Fruit fly (Drosophila melanogaster) whole organism, prepupa: ENCODE data around the gene Tis11.

Experiments
- CG10631 ChIP-seq: fragments of 200-800 bp; sonication (Bioruptor generic); optimal IDR thresholded peaks from 2 replicates; lab custom pipeline; 2016; ENCODE audit warnings: missing biosample characterization, missing genetic modification characterization
- CG10669 ChIP-seq: fragments of 200-800 bp; sonication (Bioruptor generic); optimal IDR thresholded peaks from 3 replicates; lab custom pipeline; 2018; ENCODE audit warnings: missing biosample characterization, mild to moderate bottlenecking, missing genetic modification characterization, moderate library complexity
- CG11294 ChIP-seq: fragments of 200-800 bp; sonication (Bioruptor generic); IDR thresholded peaks from 2 replicates; pipeline ENCODE4 v1.3.6; 2022; ENCODE audit warnings: missing biosample characterization, missing genetic modification characterization
- CG11762 ChIP-seq: fragments of 200-800 bp; sonication (Bioruptor generic); optimal IDR thresholded peaks from 3 replicates; lab custom pipeline; 2016; ENCODE audit warnings: missing biosample characterization, missing genetic modification characterization; ENCODE audit not compliant: insufficient read depth
- CG15336 ChIP-seq: fragments of 200-800 bp; sonication (Bioruptor generic); IDR thresholded peaks from 2 replicates; pipeline ENCODE4 v1.3.6; 2022; ENCODE audit warnings: missing biosample characterization, missing genetic modification characterization
- CG1621 ChIP-seq: fragments of 200-800 bp; sonication (Bioruptor generic); optimal IDR thresholded peaks from 3 replicates; lab custom pipeline; 2018; ENCODE audit warnings: missing biosample characterization, mild to moderate bottlenecking, missing genetic modification characterization
- CG31627 ChIP-seq: fragments of 200-800 bp; sonication (Bioruptor generic); optimal IDR thresholded peaks from 3 replicates; lab custom pipeline; 2016; ENCODE audit warnings: missing biosample characterization, missing genetic modification characterization
- CG32006 ChIP-seq: fragments of 200-800 bp; sonication (Bioruptor generic); optimal IDR thresholded peaks from 3 replicates; lab custom pipeline; 2017; ENCODE audit warnings: missing biosample characterization, mild to moderate bottlenecking, missing genetic modification characterization
- CG34406 ChIP-seq: fragments of 200-800 bp; sonication (Bioruptor generic); optimal IDR thresholded peaks from 3 replicates; lab custom pipeline; 2016; ENCODE audit warnings: missing biosample characterization, missing genetic modification characterization
- CG3919 ChIP-seq: fragments of 200-800 bp; sonication (Bioruptor generic); optimal IDR thresholded peaks from 3 replicates; lab custom pipeline; 2016; ENCODE audit warnings: missing biosample characterization, missing genetic modification characterization
- CG6163 ChIP-seq: fragments of 200-800 bp; sonication (Bioruptor generic); IDR thresholded peaks from 3 replicates; pipeline ENCODE4 v1.3.6; 2022; ENCODE audit warnings: missing biosample characterization, missing genetic modification characterization
- CG6276 ChIP-seq: fragments of 200-800 bp; sonication (Bioruptor generic); optimal IDR thresholded peaks from 2 replicates; lab custom pipeline; 2017; ENCODE audit warnings: missing biosample characterization, mild to moderate bottlenecking, missing genetic modification characterization
- CG6792 ChIP-seq: fragments of 200-800 bp; sonication (Bioruptor generic); optimal IDR thresholded peaks from 3 replicates; lab custom pipeline; 2016; ENCODE audit warnings: missing biosample characterization, missing genetic modification characterization
- CG6808 ChIP-seq: fragments of 200-800 bp; sonication (Bioruptor generic); optimal IDR thresholded peaks from 3 replicates; lab custom pipeline; 2017; ENCODE audit warnings: missing biosample characterization, missing genetic modification characterization, mild to moderate bottlenecking, moderate library complexity, missing genetic modification reagents
- CG6854 ChIP-seq: fragments of 200-800 bp; sonication (Bioruptor generic); optimal IDR thresholded peaks from 2 replicates; lab custom pipeline; 2017; ENCODE audit warnings: missing biosample characterization, mild to moderate bottlenecking, missing genetic modification characterization
- CG8119 ChIP-seq: fragments of 200-800 bp; sonication (Bioruptor generic); IDR thresholded peaks from 3 replicates; pipeline ENCODE4 v1.3.6; 2022; ENCODE audit warnings: missing biosample characterization, missing genetic modification characterization
- CG8319 ChIP-seq: fragments of 200-800 bp; sonication (Bioruptor generic); optimal IDR thresholded peaks from 3 replicates; lab custom pipeline; 2016; ENCODE audit warnings: missing biosample characterization, missing genetic modification characterization
- CG8632 ChIP-seq: fragments of 200-800 bp; sonication (Bioruptor generic); optimal IDR thresholded peaks from 3 replicates; lab custom pipeline; 2016; ENCODE audit warnings: missing biosample characterization, missing genetic modification characterization
- CG9139 ChIP-seq: fragments of 200-800 bp; sonication (Bioruptor generic); optimal IDR thresholded peaks from 3 replicates; lab custom pipeline; 2017; ENCODE audit warnings: missing biosample characterization, mild to moderate bottlenecking, missing genetic modification characterization
- Eip78C ChIP-seq: fragments of 200-800 bp; sonication (Bioruptor generic); peaks from one replicate; lab custom pipeline; 2016; ENCODE audit warnings: missing biosample characterization, missing genetic modification characterization
- Eip93F ChIP-seq: fragments of 200-800 bp; sonication (Bioruptor generic); optimal IDR thresholded peaks from 2 replicates; lab custom pipeline; 2016; ENCODE audit warnings: missing biosample characterization, mild to moderate bottlenecking, missing genetic modification characterization
- Ets21C ChIP-seq: fragments of 200-800 bp; sonication (Bioruptor generic); optimal IDR thresholded peaks from 3 replicates; lab custom pipeline; 2016; ENCODE audit warnings: missing biosample characterization, missing genetic modification characterization
- Ets96B ChIP-seq: fragments of 200-800 bp; optimal IDR thresholded peaks from 2 replicates; lab custom pipeline; 2019; ENCODE audit warnings: missing biosample characterization, mild to moderate bottlenecking, missing genetic modification characterization, moderate library complexity
- Gug ChIP-seq: fragments of 200-800 bp; sonication (Bioruptor generic); IDR thresholded peaks from 2 replicates; pipeline ENCODE4 v1.3.6; 2022; ENCODE audit warnings: missing biosample characterization, missing genetic modification characterization
- Hr38 ChIP-seq: sonication (Bioruptor generic); optimal IDR thresholded peaks from 2 replicates; lab custom pipeline; 2016; ENCODE audit warnings: missing biosample characterization, missing genetic modification characterization
- Hr4 ChIP-seq: fragments of 200-800 bp; sonication (Bioruptor generic); optimal IDR thresholded peaks from 3 replicates; lab custom pipeline; 2016; ENCODE audit warnings: missing biosample characterization, missing genetic modification characterization
- Met ChIP-seq: fragments of 200-800 bp; sonication (Bioruptor generic); optimal IDR thresholded peaks from 3 replicates; lab custom pipeline; 2016; ENCODE audit warnings: missing biosample characterization, missing genetic modification characterization
- OdsH ChIP-seq: fragments of 200-800 bp; sonication (Bioruptor generic); optimal IDR thresholded peaks from 3 replicates; lab custom pipeline; 2016; ENCODE audit warnings: missing biosample characterization, missing genetic modification characterization
- Smox ChIP-seq: fragments of 200-800 bp; sonication (Bioruptor generic); optimal IDR thresholded peaks from 3 replicates; lab custom pipeline; 2016; ENCODE audit warnings: missing biosample characterization, missing genetic modification characterization
- Sox102F ChIP-seq: fragments of 200-800 bp; sonication (Bioruptor generic); optimal IDR thresholded peaks from 2 replicates; lab custom pipeline; 2016; ENCODE audit warnings: missing biosample characterization, mild to moderate bottlenecking, missing genetic modification characterization
- Sox15 ChIP-seq: fragments of 200-800 bp; sonication (Bioruptor generic); optimal IDR thresholded peaks from 3 replicates; lab custom pipeline; 2016; ENCODE audit warnings: missing biosample characterization, missing genetic modification characterization
- achi ChIP-seq: fragments of 200-800 bp; sonication (Bioruptor generic); optimal IDR thresholded peaks from 3 replicates; lab custom pipeline; 2016; ENCODE audit warnings: missing biosample characterization, missing genetic modification characterization
- dac ChIP-seq: fragments of 200-800 bp; sonication (Bioruptor generic); optimal IDR thresholded peaks from 2 replicates; lab custom pipeline; 2017; ENCODE audit warnings: missing biosample characterization, mild to moderate bottlenecking, missing genetic modification characterization
- dsx ChIP-seq: fragments of 200-800 bp; optimal IDR thresholded peaks from 3 replicates; lab custom pipeline; 2019; ENCODE audit warnings: missing biosample characterization, mild to moderate bottlenecking, missing genetic modification characterization, moderate library complexity; ENCODE audit not compliant: poor library complexity, severe bottlenecking
- esn ChIP-seq: fragments of 200-800 bp; sonication (Bioruptor generic); optimal IDR thresholded peaks from 2 replicates; lab custom pipeline; 2016; ENCODE audit warnings: missing biosample characterization, mild to moderate bottlenecking, missing genetic modification characterization, moderate library complexity
- fd59A ChIP-seq: fragments of 200-800 bp; sonication (Bioruptor generic); optimal IDR thresholded peaks from 2 replicates; lab custom pipeline; 2017; ENCODE audit warnings: missing biosample characterization, mild to moderate bottlenecking, missing genetic modification characterization, missing genetic modification reagents
- fd85E ChIP-seq: fragments of 200-800 bp; sonication (Bioruptor generic); optimal IDR thresholded peaks from 3 replicates; lab custom pipeline; 2016; ENCODE audit warnings: missing biosample characterization, missing genetic modification characterization
- fkh ChIP-seq: fragments of 200-800 bp; sonication (Bioruptor generic); optimal IDR thresholded peaks from 3 replicates; lab custom pipeline; 2017; ENCODE audit warnings: missing biosample characterization, mild to moderate bottlenecking, missing genetic modification characterization, moderate library complexity
- lz ChIP-seq: fragments of 200-800 bp; sonication (Bioruptor generic); optimal IDR thresholded peaks from 3 replicates; lab custom pipeline; 2016; ENCODE audit warnings: missing biosample characterization, missing genetic modification characterization
- net ChIP-seq: fragments of 200-800 bp; sonication (Bioruptor generic); optimal IDR thresholded peaks from 3 replicates; lab custom pipeline; 2016; ENCODE audit warnings: missing biosample characterization, missing genetic modification characterization
- pdm3 ChIP-seq: fragments of 200-800 bp; sonication (Bioruptor generic); optimal IDR thresholded peaks from 3 replicates; lab custom pipeline; 2016; ENCODE audit warnings: missing biosample characterization, missing genetic modification characterization
- salr ChIP-seq, 2 experiments: fragments of 200-800 bp; sonication (Bioruptor generic); optimal IDR thresholded peaks; 3 replicates each; lab custom pipeline; 2016 to 2018; ENCODE audit warnings: missing biosample characterization in 2 of 2, missing genetic modification characterization in 2 of 2, mild to moderate bottlenecking in 1 of 2
- spab ChIP-seq: fragments of 200-800 bp; sonication (Bioruptor generic); optimal IDR thresholded peaks from 2 replicates; lab custom pipeline; 2017; ENCODE audit warnings: missing biosample characterization, mild to moderate bottlenecking, missing genetic modification characterization, missing genetic modification reagents
- ss ChIP-seq, 2 experiments: fragments of 200-800 bp; sonication (Bioruptor generic); optimal IDR thresholded peaks; 2 replicates in 1 of 2; 3 replicates in 1 of 2; lab custom pipeline; 2017 to 2018; ENCODE audit warnings: mild to moderate bottlenecking in 2 of 2, missing biosample characterization in 2 of 2, missing genetic modification characterization in 2 of 2, moderate library complexity in 1 of 2
- vri ChIP-seq: fragments of 200-800 bp; sonication (Bioruptor generic); optimal IDR thresholded peaks from 3 replicates; lab custom pipeline; 2016; ENCODE audit warnings: missing biosample characterization, mild to moderate bottlenecking, missing genetic modification characterization

The Tis11 gene

DNA sequence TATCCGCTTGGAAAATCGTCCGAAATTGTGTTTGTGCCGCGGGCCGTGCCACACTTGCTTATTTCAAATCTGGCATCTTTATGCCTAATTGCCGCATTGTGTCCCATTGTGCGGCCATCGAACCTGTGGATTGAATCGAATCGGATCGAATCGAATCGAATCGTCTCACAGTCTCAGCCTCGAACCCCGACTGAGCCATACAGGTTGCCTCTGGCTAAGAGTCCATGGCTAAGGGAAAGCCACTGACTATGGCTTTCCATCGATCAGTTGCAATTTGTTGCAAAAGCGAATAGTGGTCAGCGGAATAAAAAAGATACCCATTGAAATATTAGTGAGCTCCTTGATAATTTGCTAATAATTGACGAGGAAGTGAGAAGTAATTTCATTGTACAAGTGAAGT is 35.2 kb upstream of the Tis11 start, which contains the start of gene CG15728:
CG15728 (plus strand) TSS at position 301 of the 400 bp plus-strand sequence.
- TF ChIP-seq CG9139 (GFP tag; lab: Kevin White, UChicago) (no peak), Sox15 (GFP tag; lab: Kevin White, UChicago) (no peak), Sox102F (GFP tag; lab: Kevin White, UChicago) (no peak), CG8119 (no peak), CG6854 (no peak), Smox (GFP tag; lab: Kevin White, UChicago) (no peak), dac (no peak), CG11762 (no peak), net (GFP tag; lab: Kevin White, UChicago) (no peak), Eip93F (GFP tag; lab: Kevin White, UChicago) (no peak), spab (no peak), dsx (GFP tag; lab: Kevin White, UChicago) (no peak), fkh (GFP tag; lab: Kevin White, UChicago) (no peak), CG10669 (GFP tag; lab: Kevin White, UChicago) (no peak), CG31627 (GFP tag; lab: Kevin White, UChicago) (no peak), Eip78C (GFP tag; lab: Kevin White, UChicago) (no peak), ss (GFP tag; optimal IDR thresholded peaks at IDR 0.05; lab: Kevin White, UChicago) (no peak)

dm6 chrX:12625594-12626274 is 33.5 kb upstream of the Tis11 start:
- TF ChIP-seq Eip78C (GFP tag; lab: Kevin White, UChicago) (peak; percentile 49), CG34406 (GFP tag; lab: Kevin White, UChicago) (no peak)

DNA sequence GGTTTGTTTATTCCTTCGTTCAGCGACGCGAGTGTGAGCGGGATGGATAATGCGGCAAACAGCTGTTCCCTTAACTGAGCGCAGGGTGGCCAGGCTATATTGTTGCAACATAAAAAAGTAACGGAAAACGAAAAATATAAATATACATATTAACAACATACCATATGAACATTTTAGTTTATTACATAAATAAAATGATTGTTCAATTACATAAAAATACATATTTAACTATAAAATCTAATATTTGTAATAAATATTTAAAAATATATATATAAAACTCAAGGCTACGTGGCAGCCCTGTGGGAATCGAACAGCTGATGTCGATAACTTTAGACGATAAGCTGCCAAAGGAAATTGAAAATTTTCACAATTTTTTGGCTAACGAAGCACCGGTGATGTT is 29.7 kb upstream of the Tis11 start, which contains the start of the genes Aven and CG2540:
Aven (minus strand) TSS at position 77 of the 400 bp plus-strand sequence.
CG2540 (plus strand) TSS at position 315 of the 400 bp plus-strand sequence.
- TF ChIP-seq CG10631 (GFP tag; lab: Kevin White, UChicago) (peak; percentile 72), CG6808 (GFP tag; lab: Kevin White, UChicago) (peak; percentile 76), CG34406 (GFP tag; lab: Kevin White, UChicago) (peak; percentile 76), Ets21C (no peak), pdm3 (GFP tag; lab: Kevin White, UChicago) (peak; percentile 56), Sox102F (GFP tag; lab: Kevin White, UChicago) (peak; percentile 63), CG9139 (GFP tag; lab: Kevin White, UChicago) (peak; percentile 61), CG10669 (GFP tag; lab: Kevin White, UChicago) (peak; percentile 66), Gug (GFP tag; lab: Robert Waterston, UW) (no peak), net (GFP tag; lab: Kevin White, UChicago) (peak; percentile 64), lz (GFP tag; lab: Kevin White, UChicago) (peak; percentile 52), esn (GFP tag; lab: Kevin White, UChicago) (peak; percentile 77), CG11294 (GFP tag; lab: Robert Waterston, UW) (no peak), CG3919 (peak; percentile 70), dac (peak; percentile 70), CG8119 (peak; percentile 76), CG15336 (GFP tag; lab: Robert Waterston, UW) (peak; percentile 78), Ets96B (tag; lab: Kevin White, UChicago) (peak; percentile 77), CG8632 (GFP tag; lab: Kevin White, UChicago) (peak; percentile 72), Met (GFP tag; lab: Kevin White, UChicago) (peak; percentile 59), CG6792 (peak; percentile 68), CG1621 (peak; percentile 27), vri (no peak), fd85E (GFP tag; lab: Kevin White, UChicago) (no peak), Eip78C (GFP tag; lab: Kevin White, UChicago) (peak; percentile 86), Hr4 (GFP tag; lab: Kevin White, UChicago) (peak; percentile 52), fd59A (GFP tag; lab: Kevin White, UChicago) (peak; percentile 39), salr (GFP tag; optimal IDR thresholded peaks at IDR 0.05; lab: Kevin White, UChicago) (peak in 1 of 2 experiments; percentile 52), ss (GFP tag; optimal IDR thresholded peaks at IDR 0.05; lab: Kevin White, UChicago) (peak; percentile 62 to 84), Hr38 (GFP tag; lab: Kevin White, UChicago) (no peak), achi (GFP tag; lab: Kevin White, UChicago) (peak; percentile 82), CG6276 (peak; percentile 77), CG6163 (GFP tag; lab: Robert Waterston, UW) (0 out of 3 replicates have a peak, but pooled peaks have one; percentile 39), OdsH (GFP tag; lab: Kevin White, UChicago) (peak; percentile 74), CG8319 (GFP tag; lab: Kevin White, UChicago) (peak; percentile 50), CG32006 (GFP tag; lab: Kevin White, UChicago) (peak; percentile 81), CG11762 (peak; percentile 36), Sox15 (GFP tag; lab: Kevin White, UChicago) (peak; percentile 48)
